Worm (Caenorhabditis elegans) whole organism, young adult: ENCODE results near the gene lgc-29.

Source experiments
- F23B12.7 ChIP-seq: sonication (generic microtip); optimal IDR thresholded peaks from 2 replicates; lab custom pipeline; 2017; ENCODE audit warnings: missing genetic modification characterization, mild to moderate bottlenecking, missing compliant biosample characterization, antibody characterized with exemption, moderate library complexity; ENCODE audit not compliant: insufficient read depth
- atf-7 ChIP-seq: sonication (generic microtip); optimal IDR thresholded peaks from 2 replicates; lab custom pipeline; 2017; ENCODE audit warnings: mild to moderate bottlenecking, missing genetic modification characterization, missing compliant biosample characterization
- attf-6 ChIP-seq: fragments of 200-800 bp; sonication (Bioruptor generic); IDR thresholded peaks from 2 replicates; pipeline ENCODE4 v1.3.6; 2022; ENCODE audit warnings: missing genetic modification reagents, missing genetic modification characterization, missing compliant biosample characterization
- ceh-100 ChIP-seq: fragments of 200-800 bp; sonication (Bioruptor generic); IDR thresholded peaks from 2 replicates; pipeline ENCODE4 v1.3.6; 2022; ENCODE audit warnings: missing genetic modification reagents, missing genetic modification characterization, missing compliant biosample characterization
- egl-44 ChIP-seq: fragments of 200-800 bp; sonication (Bioruptor generic); IDR thresholded peaks from 2 replicates; pipeline ENCODE4 v1.3.6; 2022; ENCODE audit warnings: missing genetic modification reagents, missing genetic modification characterization, missing compliant biosample characterization
- hrde-1 ChIP-seq: sonication (generic microtip); optimal IDR thresholded peaks from 2 replicates; lab custom pipeline; 2016; ENCODE audit warnings: missing genetic modification characterization, mild to moderate bottlenecking, missing compliant biosample characterization, moderate library complexity, missing genotype, missing genetic modification reagents, borderline replicate concordance

DNA sequence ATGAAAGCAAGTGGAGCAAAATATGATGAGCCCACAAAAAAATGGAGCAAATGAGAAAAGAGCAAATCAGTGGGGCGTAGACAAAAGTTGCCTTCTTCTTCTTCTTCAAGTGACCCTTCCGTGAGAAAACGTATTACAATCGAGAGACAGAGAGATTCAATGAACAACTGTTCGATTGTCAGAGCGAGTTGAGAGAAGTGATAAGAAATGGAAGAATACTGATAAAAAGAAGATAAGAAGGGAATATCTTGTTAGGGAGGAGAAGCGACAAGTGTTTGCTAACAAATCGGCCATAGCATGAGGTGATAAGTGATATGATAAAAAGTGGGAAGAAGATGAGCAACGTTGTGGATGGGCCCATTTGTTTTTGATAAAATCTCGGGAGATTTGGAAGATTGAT is 18.5 kb downstream of the lgc-29 start:
- TF ChIP-seq F23B12.7 (tag; lab: Kevin White, UChicago): no peak
- TF ChIP-seq ceh-100: no peak
- TF ChIP-seq attf-6 (GFP tag; lab: Robert Waterston, UW): no peak
- no peak for TF ChIP-seq atf-7
- TF ChIP-seq egl-44 (GFP tag; lab: Robert Waterston, UW): no peak
- TF ChIP-seq hrde-1 (tag; lab: Kevin White, UChicago): no peak
